Fruit fly (Drosophila melanogaster) whole organism, embryonic: Measurements from ENCODE around the gene CG9522.

Experiments
- Bdp1 ChIP-seq: fragments of 200-800 bp; sonication (Bioruptor generic); optimal IDR thresholded peaks from 3 replicates; lab custom pipeline; 2016; ENCODE audit warnings: missing biosample characterization, missing genetic modification characterization
- CG10147 ChIP-seq: fragments of 200-800 bp; sonication (Bioruptor generic); optimal IDR thresholded peaks from 2 replicates; lab custom pipeline; 2019; ENCODE audit warnings: missing biosample characterization, mild to moderate bottlenecking, missing genetic modification characterization, moderate library complexity
- CG12942 ChIP-seq: fragments of 200-800 bp; sonication (Bioruptor generic); optimal IDR thresholded peaks from 3 replicates; lab custom pipeline; 2016; ENCODE audit warnings: missing biosample characterization, missing genetic modification characterization
- CG14667 ChIP-seq: fragments of 200-800 bp; sonication (Bioruptor generic); IDR thresholded peaks from 2 replicates; pipeline ENCODE4 v1.3.6; 2022; ENCODE audit warnings: missing biosample characterization, missing genetic modification characterization
- CG15601 ChIP-seq: fragments of 200-800 bp; sonication (Bioruptor generic); optimal IDR thresholded peaks from 3 replicates; lab custom pipeline; 2019; ENCODE audit warnings: missing biosample characterization, mild to moderate bottlenecking, missing genetic modification characterization, moderate library complexity
- CG15696 ChIP-seq: fragments of 200-800 bp; sonication (Bioruptor generic); optimal IDR thresholded peaks from 2 replicates; lab custom pipeline; 2019; ENCODE audit warnings: missing biosample characterization, mild to moderate bottlenecking, missing genetic modification characterization, moderate library complexity
- CG1602 ChIP-seq: fragments of 200-800 bp; sonication (Bioruptor generic); optimal IDR thresholded peaks from 3 replicates; lab custom pipeline; 2016; ENCODE audit warnings: missing biosample characterization, missing genetic modification characterization
- CG1647 ChIP-seq: fragments of 200-800 bp; sonication (Bioruptor generic); optimal IDR thresholded peaks from 3 replicates; lab custom pipeline; 2016; ENCODE audit warnings: missing biosample characterization, missing genetic modification characterization
- CG16813 ChIP-seq: fragments of 200-800 bp; sonication (Bioruptor generic); IDR thresholded peaks from 3 replicates; pipeline ENCODE4 v1.3.6; 2022; ENCODE audit warnings: missing biosample characterization, missing genetic modification characterization; ENCODE audit not compliant: partially characterized antibody
- CG17568 ChIP-seq: fragments of 200-800 bp; sonication (Bioruptor generic); optimal IDR thresholded peaks from 2 replicates; lab custom pipeline; 2018; ENCODE audit warnings: missing biosample characterization, mild to moderate bottlenecking, missing genetic modification characterization, moderate library complexity
- CG17612 ChIP-seq: fragments of 200-800 bp; sonication (Bioruptor generic); IDR thresholded peaks from 2 replicates; pipeline ENCODE4 v1.3.6; 2022; ENCODE audit warnings: missing biosample characterization, missing genetic modification characterization
- CG34422 ChIP-seq: fragments of 200-800 bp; sonication (Bioruptor generic); IDR thresholded peaks from 3 replicates; pipeline ENCODE4 v1.3.6; 2022; ENCODE audit warnings: missing biosample characterization, missing genetic modification characterization
- CG5245 ChIP-seq: fragments of 200-800 bp; sonication (Bioruptor generic); optimal IDR thresholded peaks from 3 replicates; lab custom pipeline; 2016; ENCODE audit warnings: missing biosample characterization, missing genetic modification characterization
- CG5953 ChIP-seq: fragments of 200-800 bp; sonication (Bioruptor generic); IDR thresholded peaks from 2 replicates; pipeline ENCODE4 v1.3.6; 2022; ENCODE audit warnings: missing biosample characterization, missing genetic modification characterization
- CG6683 ChIP-seq: fragments of 200-800 bp; sonication (Bioruptor generic); optimal IDR thresholded peaks from 2 replicates; lab custom pipeline; 2017; ENCODE audit warnings: missing biosample characterization, mild to moderate bottlenecking, missing genetic modification characterization, missing genetic modification reagents
- CG6689 ChIP-seq: fragments of 200-800 bp; sonication (Bioruptor generic); IDR thresholded peaks from 2 replicates; pipeline ENCODE4 v1.3.6; 2022; ENCODE audit warnings: missing biosample characterization, missing genetic modification characterization
- CG9437 ChIP-seq: fragments of 200-800 bp; sonication (Bioruptor generic); optimal IDR thresholded peaks from 2 replicates; lab custom pipeline; 2018; ENCODE audit warnings: missing biosample characterization, mild to moderate bottlenecking, missing genetic modification characterization
- CG9817 ChIP-seq: fragments of 200-800 bp; sonication (Bioruptor generic); optimal IDR thresholded peaks from 2 replicates; lab custom pipeline; 2018; ENCODE audit warnings: missing biosample characterization, mild to moderate bottlenecking, missing genetic modification characterization, moderate library complexity
- CG9876 ChIP-seq: fragments of 200-800 bp; sonication (Bioruptor generic); optimal IDR thresholded peaks from 2 replicates; lab custom pipeline; 2016; ENCODE audit warnings: missing biosample characterization, missing genetic modification characterization
- CoRest ChIP-seq: fragments of 200-800 bp; sonication (Bioruptor generic); optimal IDR thresholded peaks from 3 replicates; lab custom pipeline; 2018; ENCODE audit warnings: missing biosample characterization, mild to moderate bottlenecking, missing genetic modification characterization, moderate library complexity
- D ChIP-seq, 2 experiments: fragments of 200-800 bp in 1 of 2; fragments of >200 bp in 1 of 2; sonication (Bioruptor generic) in 1 of 2; optimal IDR thresholded peaks; 2 replicates in 1 of 2; 3 replicates in 1 of 2; lab custom pipeline; 2017; ENCODE audit warnings: mild to moderate bottlenecking in 1 of 2, missing biosample characterization in 1 of 2, missing genetic modification characterization in 1 of 2, missing genetic modification reagents in 1 of 2
- Dbx ChIP-seq: fragments of 200-800 bp; sonication (Bioruptor generic); IDR thresholded peaks from 3 replicates; pipeline ENCODE4 v1.3.6; 2022; ENCODE audit warnings: missing biosample characterization, missing genetic modification characterization
- HLH3B ChIP-seq: fragments of 200-800 bp; sonication (Bioruptor generic); IDR thresholded peaks from 2 replicates; pipeline ENCODE4 v1.3.6; 2022; ENCODE audit warnings: missing biosample characterization, missing genetic modification characterization
- Hand ChIP-seq: fragments of 200-800 bp; sonication (Bioruptor generic); optimal IDR thresholded peaks from 2 replicates; lab custom pipeline; 2017; ENCODE audit warnings: mild to moderate bottlenecking, missing biosample characterization, missing genetic modification reagents, missing genetic modification characterization
- HmgZ ChIP-seq: fragments of 200-800 bp; sonication (Bioruptor generic); optimal IDR thresholded peaks from 2 replicates; lab custom pipeline; 2018; ENCODE audit warnings: missing biosample characterization, mild to moderate bottlenecking, missing genetic modification characterization
- Hsf ChIP-seq: fragments of 200-800 bp; sonication (Bioruptor generic); optimal IDR thresholded peaks from 3 replicates; lab custom pipeline; 2016; ENCODE audit warnings: missing biosample characterization, missing genetic modification characterization
- Myb ChIP-seq: fragments of 200-800 bp; sonication (Bioruptor generic); optimal IDR thresholded peaks from 2 replicates; lab custom pipeline; 2016; ENCODE audit warnings: missing biosample characterization, missing genetic modification characterization
- NC2β ChIP-seq: fragments of 200-800 bp; sonication (Bioruptor generic); optimal IDR thresholded peaks from 2 replicates; lab custom pipeline; 2016; ENCODE audit warnings: missing biosample characterization, missing genetic modification characterization
- Neu2 ChIP-seq: fragments of 200-800 bp; sonication (Bioruptor generic); optimal IDR thresholded peaks from 3 replicates; lab custom pipeline; 2016; ENCODE audit warnings: missing biosample characterization, missing genetic modification characterization, borderline replicate concordance
- Optix ChIP-seq: fragments of 200-800 bp; sonication (Bioruptor generic); IDR thresholded peaks from 3 replicates; pipeline ENCODE4 v1.3.6; 2022; ENCODE audit warnings: missing biosample characterization, missing genetic modification characterization
- Side ChIP-seq: fragments of 200-800 bp; sonication (Bioruptor generic); optimal IDR thresholded peaks from 2 replicates; lab custom pipeline; 2016; ENCODE audit warnings: missing biosample characterization, missing genetic modification characterization
- Taf1 ChIP-seq: fragments of 200-800 bp; sonication (Bioruptor generic); IDR thresholded peaks from 2 replicates; pipeline ENCODE4 v1.3.6; 2022; ENCODE audit warnings: missing biosample characterization, missing genetic modification characterization
- ase ChIP-seq: fragments of 200-800 bp; sonication (Bioruptor generic); IDR thresholded peaks from 3 replicates; pipeline ENCODE4 v1.3.6; 2022; ENCODE audit warnings: missing biosample characterization, missing genetic modification characterization
- ewg ChIP-seq: fragments of 200-800 bp; sonication (Bioruptor generic); optimal IDR thresholded peaks from 3 replicates; lab custom pipeline; 2017; ENCODE audit warnings: mild to moderate bottlenecking, missing biosample characterization, missing genetic modification reagents, missing genetic modification characterization
- fru ChIP-seq: fragments of >200 bp; optimal IDR thresholded peaks from 2 replicates; lab custom pipeline; 2017
- hb ChIP-seq: fragments of 200-800 bp; sonication (Bioruptor generic); IDR thresholded peaks from 3 replicates; pipeline ENCODE4 v1.3.6; 2022; ENCODE audit warnings: missing biosample characterization, missing genetic modification characterization; ENCODE audit not compliant: partially characterized antibody
- inv ChIP-seq: fragments of 200-800 bp; sonication (Bioruptor generic); IDR thresholded peaks from 2 replicates; pipeline ENCODE4 v1.3.6; 2022; ENCODE audit warnings: missing biosample characterization, missing genetic modification characterization; ENCODE audit not compliant: partially characterized antibody
- jing ChIP-seq: fragments of 200-800 bp; sonication (Bioruptor generic); optimal IDR thresholded peaks from 2 replicates; lab custom pipeline; 2018; ENCODE audit warnings: missing biosample characterization, mild to moderate bottlenecking, missing genetic modification characterization
- kni ChIP-seq: fragments of 200-800 bp; sonication (Bioruptor generic); optimal IDR thresholded peaks from 3 replicates; lab custom pipeline; 2017; ENCODE audit warnings: mild to moderate bottlenecking, missing biosample characterization, missing genetic modification reagents, missing genetic modification characterization
- lab ChIP-seq: fragments of 200-800 bp; sonication (Bioruptor generic); optimal IDR thresholded peaks from 3 replicates; lab custom pipeline; 2017; ENCODE audit warnings: missing biosample characterization, missing genetic modification characterization, mild to moderate bottlenecking, moderate library complexity, missing genetic modification reagents
- luna ChIP-seq: fragments of 200-800 bp; sonication (Bioruptor generic); optimal IDR thresholded peaks from 2 replicates; lab custom pipeline; 2016; ENCODE audit warnings: missing biosample characterization, missing genetic modification characterization
- mirr ChIP-seq: fragments of 200-800 bp; sonication (Bioruptor generic); optimal IDR thresholded peaks from 3 replicates; lab custom pipeline; 2018; ENCODE audit warnings: missing biosample characterization, mild to moderate bottlenecking, missing genetic modification characterization
- nmo ChIP-seq: fragments of 200-800 bp; sonication (Bioruptor generic); optimal IDR thresholded peaks from 2 replicates; lab custom pipeline; 2018; ENCODE audit warnings: missing biosample characterization, mild to moderate bottlenecking, missing genetic modification characterization, moderate library complexity
- nom ChIP-seq: fragments of 200-800 bp; sonication (Bioruptor generic); optimal IDR thresholded peaks from 2 replicates; lab custom pipeline; 2017; ENCODE audit warnings: missing biosample characterization, missing genetic modification characterization, mild to moderate bottlenecking, moderate library complexity, missing genetic modification reagents
- pum ChIP-seq: fragments of 200-800 bp; sonication (Bioruptor generic); optimal IDR thresholded peaks from 2 replicates; lab custom pipeline; 2016; ENCODE audit warnings: missing biosample characterization, missing genetic modification characterization
- seq ChIP-seq: fragments of 200-800 bp; sonication (Bioruptor generic); IDR thresholded peaks from 2 replicates; pipeline ENCODE4 v1.3.6; 2022; ENCODE audit warnings: missing biosample characterization, missing genetic modification characterization
- tx ChIP-seq: fragments of 200-800 bp; sonication (Bioruptor generic); optimal IDR thresholded peaks from 2 replicates; lab custom pipeline; 2016; ENCODE audit warnings: missing biosample characterization, missing genetic modification characterization
- unc-4 ChIP-seq: fragments of 200-800 bp; sonication (Bioruptor generic); IDR thresholded peaks from 2 replicates; pipeline ENCODE4 v1.3.6; 2022; ENCODE audit warnings: missing biosample characterization, missing genetic modification characterization; ENCODE audit not compliant: partially characterized antibody
- wek ChIP-seq: fragments of 200-800 bp; sonication (Bioruptor generic); optimal IDR thresholded peaks from 3 replicates; lab custom pipeline; 2018; ENCODE audit warnings: missing biosample characterization, mild to moderate bottlenecking, missing genetic modification characterization, moderate library complexity

Gene CG9522

DNA sequence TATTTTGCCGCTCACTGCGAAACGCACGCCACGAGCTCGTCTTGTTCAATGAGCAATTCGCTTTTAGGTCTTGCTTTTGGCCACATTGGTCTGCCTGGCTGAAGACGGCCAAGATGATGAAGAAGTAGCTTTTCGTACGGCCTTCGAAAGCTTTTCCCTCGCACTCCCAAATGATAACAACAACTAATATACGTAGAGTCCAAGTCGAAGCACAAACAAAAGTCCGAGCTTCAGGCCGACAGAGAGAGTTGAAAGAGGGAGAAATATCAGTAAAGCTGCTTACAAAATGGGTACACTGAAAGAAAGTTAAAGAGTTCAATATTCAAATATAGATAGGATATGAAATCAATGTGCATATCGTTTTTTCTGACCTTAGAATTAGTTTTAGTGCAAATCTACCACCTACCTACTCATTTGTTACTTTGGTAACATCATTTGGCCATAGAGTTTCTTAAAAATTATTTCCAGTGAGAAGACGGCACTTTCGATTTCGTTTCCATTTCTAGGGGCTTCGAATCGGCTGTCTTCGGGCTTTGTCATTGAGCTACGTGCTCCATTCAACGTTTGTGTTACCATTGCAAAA lies 34.0 kb upstream of the CG9522 start, which contains the start of the genes CG45064 and CG45065 (continued):
- TF ChIP-seq ewg (GFP tag; lab: Kevin White, UChicago) (peak; percentile 83), lab (GFP tag; lab: Kevin White, UChicago) (peak; percentile 85), wek (GFP tag; lab: Kevin White, UChicago) (peak; percentile 64), kni (GFP tag; lab: Kevin White, UChicago) (peak; percentile 74), nmo (peak; percentile 90), Neu2 (GFP tag; lab: Kevin White, UChicago) (no peak), Hand (peak; percentile 31), Dbx (GFP tag; lab: Robert Waterston, UW) (peak; percentile 56; the same call in 2 of the 3 replicates), luna (GFP tag; lab: Kevin White, UChicago) (no peak), Optix (peak; percentile 64), unc-4 (GFP tag; lab: Robert Waterston, UW) (no peak), Bdp1 (GFP tag; lab: Kevin White, UChicago) (peak; percentile 62), CG5953 (GFP tag; lab: Robert Waterston, UW) (peak; percentile 91), D (optimal IDR thresholded peaks at IDR 0.05; lab: Kevin White, UChicago) (no peak), D (GFP tag; optimal IDR thresholded peaks at IDR 0.05; lab: Kevin White, UChicago) (peak; percentile 83), CG1647 (GFP tag; lab: Kevin White, UChicago) (peak; percentile 66), tx (GFP tag; lab: Kevin White, UChicago) (peak; percentile 77), CG1602 (GFP tag; lab: Kevin White, UChicago) (peak; percentile 71), CG9817 (tag; lab: Kevin White, UChicago) (peak; percentile 67), CG14667 (peak; percentile 46; the same call in 1 of the 2 replicates), CG9876 (GFP tag; lab: Kevin White, UChicago) (peak; percentile 45), Myb (GFP tag; lab: Kevin White, UChicago) (peak; percentile 63), CG34422 (no peak), CG5245 (GFP tag; lab: Kevin White, UChicago) (peak; percentile 81), HmgZ (peak; percentile 61), inv (no peak), mirr (GFP tag; lab: Kevin White, UChicago) (no peak), CG6683 (GFP tag; lab: Kevin White, UChicago) (peak; percentile 64), CG15601 (peak; percentile 89), pum (GFP tag; lab: Kevin White, UChicago) (peak; percentile 86), CG15696 (tag; lab: Kevin White, UChicago) (no peak), Taf1 (GFP tag; lab: Robert Waterston, UW) (no peak), nom (GFP tag; lab: Kevin White, UChicago) (no peak), CoRest (tag; lab: Kevin White, UChicago) (peak; percentile 86), CG9437 (GFP tag; lab: Kevin White, UChicago) (peak; percentile 66), CG10147 (GFP tag; lab: Kevin White, UChicago) (peak; percentile 79), ase (peak; percentile 76), NC2β (GFP tag; lab: Kevin White, UChicago) (peak; percentile 73), HLH3B (GFP tag; lab: Robert Waterston, UW) (peak; percentile 94), Side (peak; percentile 84), CG6689 (GFP tag; lab: Robert Waterston, UW) (peak; percentile 79), seq (peak; percentile 80), hb (no peak), jing (GFP tag; lab: Kevin White, UChicago) (peak; percentile 82), CG12942 (GFP tag; lab: Kevin White, UChicago) (peak; percentile 59), CG17568 (GFP tag; lab: Kevin White, UChicago) (peak; percentile 64), fru (lab: Kevin White, UChicago) (no peak), CG17612 (GFP tag; lab: Robert Waterston, UW) (no peak), CG16813 (GFP tag; lab: Robert Waterston, UW) (no peak), Hsf (peak; percentile 78)
